Fruit fly (Drosophila melanogaster) whole organism, larva: ENCODE results near the gene CG14965.

ENCODE experiments used
- noc ChIP-seq: fragments of 200-800 bp; sonication (Bioruptor generic); optimal IDR thresholded peaks from 3 replicates; lab custom pipeline; 2019; ENCODE audit warnings: missing biosample characterization, mild to moderate bottlenecking, missing genetic modification characterization, moderate library complexity

Gene CG14965

dm6 chr3L:3142516-3143382 is 49.5 kb downstream of the CG14965 start:
- no peak for TF ChIP-seq noc (tag; lab: Kevin White, UChicago)

- TF ChIP-seq noc (tag; lab: Kevin White, UChicago) = no peak
Measured at dm6 chr3L:3141411-3141810, 50.9 kb downstream of the CG14965 start.
